Worm (Caenorhabditis elegans) whole organism, late embryonic: ENCODE data around the gene unc-97.

Source experiments
- F13H6.1 ChIP-seq: sonication (generic microtip); optimal IDR thresholded peaks from 2 replicates; lab custom pipeline; 2016; ENCODE audit warnings: missing genetic modification characterization, missing compliant biosample characterization
- ahr-1 ChIP-seq: sonication (generic microtip); optimal IDR thresholded peaks from 2 replicates; lab custom pipeline; 2016; ENCODE audit warnings: missing genetic modification characterization, missing compliant biosample characterization
- ama-1 ChIP-seq: fragments of 150-350 bp; optimal IDR thresholded peaks from 2 replicates; lab custom pipeline; 2014
- ceh-14 ChIP-seq: sonication (generic microtip); optimal IDR thresholded peaks from 2 replicates; lab custom pipeline; 2016; ENCODE audit warnings: missing genotype, missing genetic modification characterization, missing compliant biosample characterization
- ceh-18 ChIP-seq: sonication (generic microtip); optimal IDR thresholded peaks from 2 replicates; lab custom pipeline; 2016; ENCODE audit warnings: missing genetic modification characterization, missing compliant biosample characterization
- ceh-22 ChIP-seq: sonication (generic microtip); optimal IDR thresholded peaks from 2 replicates; lab custom pipeline; 2017; ENCODE audit warnings: missing biosample characterization, missing genetic modification characterization
- ceh-34 ChIP-seq: sonication (generic microtip); optimal IDR thresholded peaks from 2 replicates; lab custom pipeline; 2016; ENCODE audit warnings: mild to moderate bottlenecking, missing genetic modification characterization, missing compliant biosample characterization
- elt-4 ChIP-seq: sonication (generic microtip); optimal IDR thresholded peaks from 2 replicates; lab custom pipeline; 2016; ENCODE audit warnings: missing genetic modification characterization, missing compliant biosample characterization
- hlh-13 ChIP-seq: fragments of 200-800 bp; sonication (Bioruptor generic); optimal IDR thresholded peaks from 2 replicates; lab custom pipeline; 2018; ENCODE audit warnings: mild to moderate bottlenecking, missing genetic modification characterization, missing compliant biosample characterization
- hlh-30 ChIP-seq: sonication (generic microtip); optimal IDR thresholded peaks from 2 replicates; lab custom pipeline; 2017; ENCODE audit warnings: antibody characterized with exemption, missing genetic modification characterization, missing compliant biosample characterization; ENCODE audit not compliant: insufficient read depth
- mec-3 ChIP-seq: sonication (generic microtip); optimal IDR thresholded peaks from 2 replicates; lab custom pipeline; 2016; ENCODE audit warnings: borderline replicate concordance, missing genetic modification characterization, missing compliant biosample characterization
- tbx-2 ChIP-seq: sonication (generic microtip); optimal IDR thresholded peaks from 2 replicates; lab custom pipeline; 2016; ENCODE audit warnings: missing genetic modification characterization, missing compliant biosample characterization
- tbx-7 ChIP-seq: sonication (generic microtip); optimal IDR thresholded peaks from 2 replicates; lab custom pipeline; 2016; ENCODE audit warnings: missing genotype, missing genetic modification characterization, missing compliant biosample characterization
- unc-55 ChIP-seq: sonication (generic microtip); optimal IDR thresholded peaks from 2 replicates; lab custom pipeline; 2017; ENCODE audit warnings: missing biosample characterization, missing genetic modification reagents, missing genetic modification characterization

ce11 chrX:5555055-5555629 is 37.8 kb upstream of the unc-97 start:
- TF ChIP-seq ceh-14 (no peak), ama-1 (lab: Kevin White, UChicago) (no peak), hlh-30 (no peak), tbx-2 (tag; lab: Kevin White, UChicago) (no peak), unc-55 (no peak), ceh-34 (no peak), hlh-13 (GFP tag; lab: Kevin White, UChicago) (no peak), ceh-18 (no peak), elt-4 (tag; lab: Kevin White, UChicago) (no peak), ceh-22 (no peak), ahr-1 (tag; lab: Kevin White, UChicago) (no peak), mec-3 (tag; lab: Kevin White, UChicago) (no peak), tbx-7 (tag; lab: Kevin White, UChicago) (no peak), F13H6.1 (tag; lab: Kevin White, UChicago) (no peak)
